Fruit fly (Drosophila melanogaster): ENCODE results near the gene CG31248.
A peak's percentile ranks its signal among the peaks of the same experiment; 100 is the strongest.

CG31248 gene

DNA sequence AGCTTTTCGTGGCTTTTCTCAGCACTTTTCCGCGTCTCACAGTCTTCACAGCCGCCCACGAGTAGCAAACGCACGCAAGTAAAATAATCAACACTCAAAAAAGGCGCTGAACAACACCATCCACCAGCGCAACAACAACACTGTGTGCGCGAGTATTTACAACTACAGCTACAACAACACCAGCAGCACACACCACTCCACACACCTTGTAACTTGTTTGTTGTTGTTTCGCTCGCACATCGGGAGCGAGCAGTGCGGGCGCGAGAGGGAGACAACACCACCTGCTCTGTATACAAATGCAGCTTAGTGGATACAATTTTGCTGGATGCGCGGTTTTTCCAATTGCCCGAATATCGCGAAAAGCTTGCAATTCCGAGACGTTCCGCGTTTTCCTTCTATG, 5.4 kb upstream of the CG31248 start (continued):
- TF ChIP-seq MESR4 (GFP tag; optimal IDR thresholded peaks at IDR 0.05), result peak; percentile 91
- no peak for TF ChIP-seq tx (GFP tag; optimal IDR thresholded peaks at IDR 0.05)
- no peak for TF ChIP-seq gt (GFP tag; IDR thresholded peaks at IDR 0.05)
- no peak for TF ChIP-seq Atf6 (GFP tag; IDR thresholded peaks at IDR 0.05)
- no peak for TF ChIP-seq CG2120 (GFP tag; optimal IDR thresholded peaks at IDR 0.05)
- TF ChIP-seq Spps (tag; optimal IDR thresholded peaks at IDR 0.05), result no peak
- TF ChIP-seq Fer3 (tag; optimal IDR thresholded peaks at IDR 0.05), result no peak
- no peak for TF ChIP-seq CG32532 (GFP tag; IDR thresholded peaks at IDR 0.05)
- no peak for TF ChIP-seq CG13775 (GFP tag; optimal IDR thresholded peaks at IDR 0.05)
- TF ChIP-seq Aef1 (GFP tag; IDR thresholded peaks at IDR 0.05), result peak; percentile 77
- peak; percentile 96 for TF ChIP-seq CG1832 (GFP tag; optimal IDR thresholded peaks at IDR 0.05)
- TF ChIP-seq aop (GFP tag; IDR thresholded peaks at IDR 0.05), result no peak
- no peak for TF ChIP-seq odd (GFP tag; optimal IDR thresholded peaks at IDR 0.05)
- no peak for TF ChIP-seq CG14014 (GFP tag; IDR thresholded peaks at IDR 0.05)
- TF ChIP-seq nerfin-1 (tag; optimal IDR thresholded peaks at IDR 0.05), result peak; percentile 83
- no peak for TF ChIP-seq Dbx (GFP tag; IDR thresholded peaks at IDR 0.05)
- TF ChIP-seq CG7372 (GFP tag; IDR thresholded peaks at IDR 0.05), result no peak
- TF ChIP-seq dmrt11E (tag; optimal IDR thresholded peaks at IDR 0.05), result no peak
- TF ChIP-seq CG8765 (GFP tag; IDR thresholded peaks at IDR 0.05), result no peak
- TF ChIP-seq insv (GFP tag; optimal IDR thresholded peaks at IDR 0.05), result peak in 1 of 2 experiments; percentile 17
- TF ChIP-seq CG33557 (GFP tag; optimal IDR thresholded peaks at IDR 0.05), result no peak
- TF ChIP-seq CG4617 (GFP tag; optimal IDR thresholded peaks at IDR 0.05; ENCODE audit: borderline replicate concordance), result peak; percentile 96
- TF ChIP-seq pzg (GFP tag; optimal IDR thresholded peaks at IDR 0.05), result peak; percentile 27

DNA sequence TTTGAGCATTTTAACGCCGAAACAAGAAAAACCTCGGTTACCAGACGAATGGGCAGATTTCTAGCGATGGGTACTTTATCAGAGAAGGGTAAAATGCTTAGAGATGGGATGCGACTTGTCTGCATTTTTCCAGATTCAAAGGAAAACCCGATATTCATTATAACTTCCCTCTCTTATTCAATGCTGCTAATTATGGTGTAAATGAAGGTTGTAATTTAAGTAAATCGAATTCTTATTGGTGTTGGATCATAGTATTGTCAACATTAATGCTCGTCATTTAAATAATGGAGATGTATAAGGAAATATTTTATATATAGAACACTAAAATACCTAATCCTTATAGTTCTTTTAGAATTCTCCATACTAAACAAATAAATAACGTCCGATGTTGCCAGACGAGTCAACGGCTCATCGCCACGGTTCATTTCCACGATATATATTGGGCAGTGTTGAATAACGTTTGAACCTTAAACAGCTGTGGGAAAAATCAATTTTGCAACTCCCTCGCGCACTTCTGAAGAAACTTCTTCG, 4.9 kb upstream of the CG31248 start, which contains the start of the genes Alh and CG10098:
Gene Alh, minus strand, starts transcription at position 77 of the 531 bp plus-strand sequence.
Gene CG10098, plus strand, starts transcription at position 440 of the 531 bp plus-strand sequence.
- 0 out of 3 replicates have a peak, but pooled peaks have one; percentile 54 for TF ChIP-seq gce (GFP tag; IDR thresholded peaks at IDR 0.05)
- no peak for TF ChIP-seq CG6765 (GFP tag; optimal IDR thresholded peaks at IDR 0.05)
- TF ChIP-seq CTCF (GFP tag; optimal IDR thresholded peaks at IDR 0.05), result no peak
- TF ChIP-seq ac (GFP tag; optimal IDR thresholded peaks at IDR 0.05), result no peak
- no peak for TF ChIP-seq CG1832 (GFP tag; optimal IDR thresholded peaks at IDR 0.05)
- peak; percentile 93 for TF ChIP-seq CG17361 (GFP tag; IDR thresholded peaks at IDR 0.05)
- TF ChIP-seq Hr51 (GFP tag; optimal IDR thresholded peaks at IDR 0.05), result peak; percentile 74 to 90
- TF ChIP-seq nerfin-2 (GFP tag; IDR thresholded peaks at IDR 0.05; ENCODE audit: partially characterized antibody), result peak; percentile 44; the same call in 1 of the 2 replicates
- TF ChIP-seq pzg (GFP tag; optimal IDR thresholded peaks at IDR 0.05), result peak; percentile 64
- no peak for TF ChIP-seq seq (GFP tag; IDR thresholded peaks at IDR 0.05)
- peak; percentile 82 for TF ChIP-seq NC2α (GFP tag; optimal IDR thresholded peaks at IDR 0.05)
- peak; percentile 91 for TF ChIP-seq pnt (GFP tag; optimal IDR thresholded peaks at IDR 0.05)
- TF ChIP-seq tgo (GFP tag; IDR thresholded peaks at IDR 0.05), result peak; percentile 78
- no peak for TF ChIP-seq fd102C (GFP tag; optimal IDR thresholded peaks at IDR 0.05)
- no peak for TF ChIP-seq Tbp (GFP tag; optimal IDR thresholded peaks at IDR 0.05)
- TF ChIP-seq CG8944 (GFP tag; optimal IDR thresholded peaks at IDR 0.05), result peak; percentile 87
- peak; percentile 55 for TF ChIP-seq sna (GFP tag; IDR thresholded peaks at IDR 0.05; ENCODE audit: partially characterized antibody)
- peak; percentile 83 for TF ChIP-seq CG10366 (GFP tag; IDR thresholded peaks at IDR 0.05)
- no peak; the same call in 2 of the 3 replicates for TF ChIP-seq sr (GFP tag; IDR thresholded peaks at IDR 0.05)
- TF ChIP-seq CG17568 (GFP tag; optimal IDR thresholded peaks at IDR 0.05), result peak; percentile 26
- peak; percentile 15 for TF ChIP-seq CG17912 (GFP tag; optimal IDR thresholded peaks at IDR 0.05)
- peak; percentile 6 for TF ChIP-seq Sry-β (GFP tag; optimal IDR thresholded peaks at IDR 0.05)
- TF ChIP-seq cas (GFP tag; IDR thresholded peaks at IDR 0.05), result no peak
- TF ChIP-seq croc (GFP tag; conservative IDR thresholded peaks at IDR 0.05), result peak; percentile 74
- TF ChIP-seq CG31388 (GFP tag; optimal IDR thresholded peaks at IDR 0.05), result peak; percentile 61
- TF ChIP-seq ind (GFP tag; optimal IDR thresholded peaks at IDR 0.05), result peak; percentile 92
- peak; percentile 60 for TF ChIP-seq CG15011 (GFP tag; optimal IDR thresholded peaks at IDR 0.05)
- TF ChIP-seq CG4404 (GFP tag; IDR thresholded peaks at IDR 0.05), result peak; percentile 72
- no peak for TF ChIP-seq dan (GFP tag; IDR thresholded peaks at IDR 0.05)
- peak; percentile 88 for TF ChIP-seq zen (tag; optimal IDR thresholded peaks at IDR 0.05)
- TF ChIP-seq sd (tag; optimal IDR thresholded peaks at IDR 0.05), result no peak

All from whole organism, embryonic.